Worm (Caenorhabditis elegans) whole organism, late embryonic: ENCODE data around the gene mtre-1.

Experiments used
- ceh-2 ChIP-seq: sonication (generic microtip); optimal IDR thresholded peaks from 2 replicates; lab custom pipeline; 2016; ENCODE audit warnings: missing genotype, missing genetic modification characterization, missing compliant biosample characterization
- fax-1 ChIP-seq: sonication (generic microtip); optimal IDR thresholded peaks from 2 replicates; lab custom pipeline; 2016; ENCODE audit warnings: missing genotype, missing genetic modification characterization, missing compliant biosample characterization
- nhr-11 ChIP-seq: fragments of 150-350 bp; optimal IDR thresholded peaks from 2 replicates; lab custom pipeline; 2014; ENCODE audit warnings: missing biosample characterization, missing genetic modification characterization
- nhr-232 ChIP-seq: sonication (generic microtip); optimal IDR thresholded peaks from 2 replicates; lab custom pipeline; 2016; ENCODE audit warnings: missing genetic modification characterization, missing compliant biosample characterization
- pat-9 ChIP-seq: fragments of 200-800 bp; sonication (Bioruptor generic); optimal IDR thresholded peaks from 2 replicates; lab custom pipeline; 2018; ENCODE audit warnings: mild to moderate bottlenecking, missing genetic modification characterization, moderate library complexity, missing compliant biosample characterization
- ref-2 ChIP-seq: sonication (generic microtip); optimal IDR thresholded peaks from 2 replicates; lab custom pipeline; 2016; ENCODE audit warnings: missing genetic modification characterization, missing compliant biosample characterization

DNA sequence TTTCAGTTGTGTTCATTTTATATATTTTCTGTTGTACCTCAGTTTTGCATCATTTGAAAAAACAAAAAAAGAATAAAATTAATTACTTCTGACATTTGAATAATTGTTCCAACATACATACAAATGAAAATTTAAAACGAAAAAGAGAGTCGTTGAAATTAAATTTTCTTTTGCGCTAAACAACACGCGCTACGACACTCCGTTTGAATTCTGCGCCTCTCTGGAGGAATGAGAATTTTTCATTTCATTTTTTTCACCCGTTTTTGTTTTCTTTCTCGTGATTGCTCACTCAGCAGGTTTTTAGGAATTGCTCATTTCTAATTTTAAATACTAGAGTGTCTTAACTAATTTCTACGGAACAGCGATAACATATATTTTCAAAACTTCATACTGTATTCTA lies 8.7 kb downstream of the mtre-1 start:
- TF ChIP-seq fax-1 (tag; lab: Kevin White, UChicago) (no peak), nhr-11 (tag; lab: Kevin White, UChicago) (no peak), ceh-2 (tag; lab: Kevin White, UChicago) (no peak), nhr-232 (tag; lab: Kevin White, UChicago) (no peak), ref-2 (no peak), pat-9 (tag; lab: Kevin White, UChicago) (no peak)
